Worm (Caenorhabditis elegans): ENCODE measurements around the gene swt-7.

swt-7 gene

ce11 chrV:5039559-5039958, 8.9 kb upstream of the swt-7 start, which contains the start of gene K11D12.11:
Gene K11D12.11 (minus strand): TSS chrV:5039600.
- no peak for TF ChIP-seq F23B12.7 (tag; optimal IDR thresholded peaks at IDR 0.05; ENCODE audit: insufficient read depth)
- no peak for TF ChIP-seq bed-2 (GFP tag; IDR thresholded peaks at IDR 0.05)
- no peak for TF ChIP-seq hlh-12 (tag; optimal IDR thresholded peaks at IDR 0.05)
- TF ChIP-seq athp-1 (tag; optimal IDR thresholded peaks at IDR 0.05) = no peak
- TF ChIP-seq egrh-3 (GFP tag; IDR thresholded peaks at IDR 0.05) = no peak
- no peak for TF ChIP-seq snpc-1.1 (tag; optimal IDR thresholded peaks at IDR 0.05; ENCODE audit: insufficient read depth)
- TF ChIP-seq B0035.1 (tag; optimal IDR thresholded peaks at IDR 0.05) = no peak
- TF ChIP-seq ceh-79 (tag; optimal IDR thresholded peaks at IDR 0.05) = no peak
- TF ChIP-seq rcor-1 (GFP tag; IDR thresholded peaks at IDR 0.05) = no peak
- no peak for TF ChIP-seq tlf-1 (GFP tag; optimal IDR thresholded peaks at IDR 0.05)
- TF ChIP-seq F10E7.11 (tag; optimal IDR thresholded peaks at IDR 0.05) = no peak
- TF ChIP-seq snpc-1.3 (tag; optimal IDR thresholded peaks at IDR 0.05; ENCODE audit: insufficient read depth) = no peak
- no peak for TF ChIP-seq die-1 (tag; optimal IDR thresholded peaks at IDR 0.05)
- TF ChIP-seq mxl-1 (tag; optimal IDR thresholded peaks at IDR 0.05) = no peak
- no peak for TF ChIP-seq lir-1 (GFP tag; conservative IDR thresholded peaks at IDR 0.05)
- no peak for TF ChIP-seq dpl-1 (GFP tag; optimal IDR thresholded peaks at IDR 0.05)

ce11 chrV:5038449-5038848, 7.8 kb upstream of the swt-7 start:
- no peak for TF ChIP-seq nhr-179 (tag; optimal IDR thresholded peaks at IDR 0.05)
- no peak for TF ChIP-seq F33H1.4 (GFP tag; IDR thresholded peaks at IDR 0.05)
- TF ChIP-seq hmg-20 (GFP tag; IDR thresholded peaks at IDR 0.05) = no peak
- TF ChIP-seq lag-1 (GFP tag; IDR thresholded peaks at IDR 0.05) = no peak
- TF ChIP-seq hlh-26 (GFP tag; conservative IDR thresholded peaks at IDR 0.05) = no peak
- TF ChIP-seq ceh-27 (GFP tag; optimal IDR thresholded peaks at IDR 0.05) = no peak
- no peak for TF ChIP-seq dox-1 (GFP tag; IDR thresholded peaks at IDR 0.05)
- no peak for TF ChIP-seq mcd-1 (GFP tag; IDR thresholded peaks at IDR 0.05)
- no peak for TF ChIP-seq B0035.1 (tag; optimal IDR thresholded peaks at IDR 0.05)
- TF ChIP-seq snpc-4 (GFP tag; optimal IDR thresholded peaks at IDR 0.05) = no peak
- TF ChIP-seq snpc-4 (tag; optimal IDR thresholded peaks at IDR 0.05) = no peak
- TF ChIP-seq F10E7.11 (tag; optimal IDR thresholded peaks at IDR 0.05) = no peak
- no peak for TF ChIP-seq nhr-80 (tag; optimal IDR thresholded peaks at IDR 0.05)
- no peak for TF ChIP-seq nhr-27 (tag; optimal IDR thresholded peaks at IDR 0.05)
- no peak for TF ChIP-seq snpc-1.3 (tag; optimal IDR thresholded peaks at IDR 0.05; ENCODE audit: insufficient read depth)

DNA sequence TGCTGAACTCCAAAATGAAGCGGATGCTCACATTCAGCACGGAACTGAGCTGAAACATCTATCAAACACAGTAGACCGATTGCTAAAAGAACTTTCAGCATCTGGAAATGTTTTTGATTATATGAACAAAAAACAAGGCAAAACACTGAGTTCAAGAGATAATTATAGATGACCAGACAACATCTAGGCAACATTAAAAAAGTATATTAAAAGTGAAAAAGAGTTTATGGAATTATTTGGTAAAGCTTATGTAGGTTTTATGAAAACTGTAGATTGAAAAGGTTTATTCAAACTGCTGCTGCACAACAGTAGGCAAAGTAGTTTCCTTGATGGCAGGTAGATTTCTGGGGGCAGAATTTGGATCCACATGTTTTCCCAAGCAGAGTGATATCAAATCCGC, 5.7 kb upstream of the swt-7 start, which contains the start of gene K11D12.7:
Gene K11D12.7, minus strand, starts transcription at position 101 of the 400 bp plus-strand sequence.
- TF ChIP-seq let-607 (tag; optimal IDR thresholded peaks at IDR 0.05) (no peak), F55B11.4 (tag; optimal IDR thresholded peaks at IDR 0.05; ENCODE audit: borderline replicate concordance, insufficient read depth) (no peak), rcor-1 (GFP tag; IDR thresholded peaks at IDR 0.05) (no peak), nhr-120 (GFP tag; IDR thresholded peaks at IDR 0.05) (no peak), akir-1 (GFP tag; optimal IDR thresholded peaks at IDR 0.05) (no peak), rpc-1 (optimal IDR thresholded peaks at IDR 0.05) (no peak), rpc-1 (tag; optimal IDR thresholded peaks at IDR 0.05) (no peak), F52B5.7 (tag; optimal IDR thresholded peaks at IDR 0.05) (no peak), nfya-2 (GFP tag; IDR thresholded peaks at IDR 0.05) (no peak), repo-1 (tag; optimal IDR thresholded peaks at IDR 0.05) (no peak), F57A8.1 (GFP tag; optimal IDR thresholded peaks at IDR 0.05) (no peak), snpc-1.1 (tag; optimal IDR thresholded peaks at IDR 0.05; ENCODE audit: insufficient read depth) (no peak), lin-35 (GFP tag; optimal IDR thresholded peaks at IDR 0.05) (no peak)
